Worm (Caenorhabditis elegans): ENCODE data around the gene T26A8.4.

DNA sequence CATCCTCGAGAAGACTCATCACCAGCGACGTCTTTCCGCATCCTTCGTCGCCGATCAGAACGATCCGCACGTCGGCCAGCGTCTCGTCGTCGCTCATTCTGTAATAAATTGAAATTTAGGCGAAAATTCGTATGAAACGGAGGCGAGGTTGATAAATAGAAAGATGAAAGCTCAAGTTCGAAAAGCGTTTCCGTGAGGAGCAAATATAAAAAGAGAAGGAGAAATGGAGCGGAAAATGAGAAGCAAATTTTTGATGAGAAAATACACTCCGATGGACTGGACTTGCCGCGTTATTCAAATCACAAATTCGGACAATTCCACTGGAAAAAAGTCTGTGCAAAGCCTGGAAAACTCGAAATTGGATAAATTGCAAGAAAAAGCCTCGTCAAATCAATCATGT, 38.6 kb downstream of the T26A8.4 start, which contains the start of gene D2096.11:
- TF ChIP-seq mel-28 (tag; optimal IDR thresholded peaks at IDR 0.05; ENCODE audit: borderline replicate concordance): no peak
- TF ChIP-seq cebp-2 (GFP tag; IDR thresholded peaks at IDR 0.05): no peak
- no peak for TF ChIP-seq hrde-1 (tag; optimal IDR thresholded peaks at IDR 0.05; ENCODE audit: borderline replicate concordance)
- no peak for TF ChIP-seq F33H1.4 (GFP tag; IDR thresholded peaks at IDR 0.05)
- TF ChIP-seq Y53F4B.3 (GFP tag; IDR thresholded peaks at IDR 0.05): no peak
- no peak for TF ChIP-seq xnd-1 (tag; optimal IDR thresholded peaks at IDR 0.05)
- no peak for TF ChIP-seq hlh-12 (tag; optimal IDR thresholded peaks at IDR 0.05)
- no peak for TF ChIP-seq die-1 (tag; optimal IDR thresholded peaks at IDR 0.05)
- TF ChIP-seq nhr-27 (tag; optimal IDR thresholded peaks at IDR 0.05): no peak
- TF ChIP-seq attf-3 (GFP tag; conservative IDR thresholded peaks at IDR 0.05): no peak
- TF ChIP-seq tbp1 (GFP tag; optimal IDR thresholded peaks at IDR 0.05): no peak
- no peak for TF ChIP-seq madf-3 (GFP tag; IDR thresholded peaks at IDR 0.05)
